Worm (Caenorhabditis elegans) whole organism, young adult: ENCODE results near the gene scl-10.

Source experiments
- lsl-1 ChIP-seq: fragments of 200-800 bp; sonication (Bioruptor generic); optimal IDR thresholded peaks from 2 replicates; lab custom pipeline; 2018; ENCODE audit warnings: mild to moderate bottlenecking, missing genetic modification characterization, moderate library complexity, missing compliant biosample characterization
- nfya-1 ChIP-seq: sonication (generic microtip); optimal IDR thresholded peaks from 2 replicates; lab custom pipeline; 2017; ENCODE audit warnings: antibody characterized with exemption, missing compliant biosample characterization, missing genetic modification characterization, borderline replicate concordance; ENCODE audit not compliant: insufficient read depth
- unc-130 ChIP-seq: sonication (generic microtip); optimal IDR thresholded peaks from 2 replicates; lab custom pipeline; 2016; ENCODE audit warnings: missing genetic modification reagents, missing genetic modification characterization, missing compliant biosample characterization

- no peak for TF ChIP-seq lsl-1 (GFP tag; lab: Kevin White, UChicago)
- no peak for TF ChIP-seq unc-130 (GFP tag; lab: Kevin White, UChicago)
- TF ChIP-seq nfya-1: no peak
These were observed 3.3 kb upstream of the scl-10 start for ce11 chrIV:13044980-13045379.
